Fruit fly (Drosophila melanogaster) whole organism, embryonic: ENCODE data around the gene CG42488.

Source experiments
- Adf1 ChIP-seq: fragments of 200-800 bp; sonication (Bioruptor generic); IDR thresholded peaks from 2 replicates; pipeline ENCODE4 v1.3.6; 2022; ENCODE audit warnings: missing biosample characterization, missing genetic modification characterization
- Atf-2 ChIP-seq: fragments of 200-800 bp; sonication (Bioruptor generic); optimal IDR thresholded peaks from 2 replicates; lab custom pipeline; 2016; ENCODE audit warnings: missing biosample characterization, missing genetic modification characterization
- Awh ChIP-seq: fragments of 200-800 bp; sonication (Bioruptor generic); IDR thresholded peaks from 2 replicates; pipeline ENCODE4, ENCODE4 v1.3.6; 2022; ENCODE audit warnings: missing biosample characterization, missing genetic modification characterization
- C15 ChIP-seq: fragments of 200-800 bp; sonication (Bioruptor generic); IDR thresholded peaks from 3 replicates; pipeline ENCODE4 v1.3.6; 2022; ENCODE audit warnings: missing biosample characterization, missing genetic modification characterization
- CG10147 ChIP-seq: fragments of 200-800 bp; sonication (Bioruptor generic); optimal IDR thresholded peaks from 2 replicates; lab custom pipeline; 2019; ENCODE audit warnings: missing biosample characterization, mild to moderate bottlenecking, missing genetic modification characterization, moderate library complexity
- CG10959 ChIP-seq: fragments of 200-800 bp; sonication (Bioruptor generic); IDR thresholded peaks from 2 replicates; pipeline ENCODE4 v1.3.6; 2022; ENCODE audit warnings: missing biosample characterization, missing genetic modification characterization
- CG11247 ChIP-seq: fragments of 200-800 bp; sonication (Bioruptor generic); IDR thresholded peaks from 2 replicates; pipeline ENCODE4 v1.3.6; 2022; ENCODE audit warnings: missing biosample characterization, missing genetic modification characterization
- CG11696 ChIP-seq: fragments of 200-800 bp; sonication (Bioruptor generic); IDR thresholded peaks from 2 replicates; pipeline ENCODE4 v1.3.6; 2022; ENCODE audit warnings: missing biosample characterization, missing genetic modification characterization
- CG13424 ChIP-seq: fragments of 200-800 bp; sonication (Bioruptor generic); optimal IDR thresholded peaks from 2 replicates; lab custom pipeline; 2019; ENCODE audit warnings: missing biosample characterization, mild to moderate bottlenecking, missing genetic modification characterization, moderate library complexity
- CG14710 ChIP-seq: fragments of 200-800 bp; sonication (Bioruptor generic); optimal IDR thresholded peaks from 3 replicates; lab custom pipeline; 2019; ENCODE audit warnings: missing biosample characterization, mild to moderate bottlenecking, missing genetic modification characterization, moderate library complexity
- CG17359 ChIP-seq: fragments of 200-800 bp; sonication (Bioruptor generic); optimal IDR thresholded peaks from 3 replicates; lab custom pipeline; 2018; ENCODE audit warnings: missing biosample characterization, mild to moderate bottlenecking, missing genetic modification characterization, moderate library complexity
- CG17612 ChIP-seq: fragments of 200-800 bp; sonication (Bioruptor generic); IDR thresholded peaks from 2 replicates; pipeline ENCODE4 v1.3.6; 2022; ENCODE audit warnings: missing biosample characterization, missing genetic modification characterization
- CG1792 ChIP-seq: fragments of 200-800 bp; sonication (Bioruptor generic); optimal IDR thresholded peaks from 2 replicates; lab custom pipeline; 2016; ENCODE audit warnings: missing biosample characterization, missing genetic modification characterization
- CG18011 ChIP-seq: fragments of 200-800 bp; sonication (Bioruptor generic); optimal IDR thresholded peaks from 2 replicates; lab custom pipeline; 2017; ENCODE audit warnings: missing biosample characterization, missing genetic modification characterization, mild to moderate bottlenecking, moderate library complexity, missing genotype
- CG2120 ChIP-seq: fragments of 200-800 bp; sonication (Bioruptor generic); optimal IDR thresholded peaks from 3 replicates; lab custom pipeline; 2016; ENCODE audit warnings: missing biosample characterization, missing genetic modification characterization
- CG3726 ChIP-seq: fragments of 200-800 bp; sonication (Bioruptor generic); IDR thresholded peaks from 3 replicates; pipeline ENCODE4, ENCODE4 v1.3.6; 2022; ENCODE audit warnings: missing biosample characterization, missing genetic modification characterization
- CG6683 ChIP-seq: fragments of 200-800 bp; sonication (Bioruptor generic); optimal IDR thresholded peaks from 2 replicates; lab custom pipeline; 2017; ENCODE audit warnings: missing biosample characterization, mild to moderate bottlenecking, missing genetic modification characterization, missing genetic modification reagents
- CG7963 ChIP-seq: fragments of 200-800 bp; sonication (Bioruptor generic); IDR thresholded peaks from 3 replicates; pipeline ENCODE4 v1.3.6; 2022; ENCODE audit warnings: missing biosample characterization, missing genetic modification characterization; ENCODE audit not compliant: partially characterized antibody
- CrebB ChIP-seq: fragments of 200-800 bp; sonication (Bioruptor generic); optimal IDR thresholded peaks from 3 replicates; lab custom pipeline; 2018; ENCODE audit warnings: missing biosample characterization, mild to moderate bottlenecking, missing genetic modification characterization
- D ChIP-seq, 2 experiments: fragments of 200-800 bp in 1 of 2; fragments of >200 bp in 1 of 2; sonication (Bioruptor generic) in 1 of 2; optimal IDR thresholded peaks; 2 replicates in 1 of 2; 3 replicates in 1 of 2; lab custom pipeline; 2017; ENCODE audit warnings: mild to moderate bottlenecking in 1 of 2, missing biosample characterization in 1 of 2, missing genetic modification characterization in 1 of 2, missing genetic modification reagents in 1 of 2
- D19B ChIP-seq: fragments of 200-800 bp; sonication (Bioruptor generic); optimal IDR thresholded peaks from 2 replicates; lab custom pipeline; 2017; ENCODE audit warnings: missing biosample characterization, mild to moderate bottlenecking, missing genetic modification characterization
- Doc3 ChIP-seq: fragments of 200-800 bp; sonication (Bioruptor generic); IDR thresholded peaks from 3 replicates; pipeline ENCODE4 v1.3.6; 2022; ENCODE audit warnings: missing biosample characterization, missing genetic modification characterization; ENCODE audit not compliant: partially characterized antibody
- Hey ChIP-seq: fragments of 200-800 bp; sonication (Bioruptor generic); optimal IDR thresholded peaks from 3 replicates; lab custom pipeline; 2018; ENCODE audit warnings: missing biosample characterization, mild to moderate bottlenecking, missing genetic modification characterization
- Mrtf ChIP-seq: fragments of 200-800 bp; sonication (Bioruptor generic); IDR thresholded peaks from 3 replicates; pipeline ENCODE4 v1.3.6; 2022; ENCODE audit warnings: missing biosample characterization, missing genetic modification characterization
- Opbp ChIP-seq: fragments of 200-800 bp; sonication (Bioruptor generic); IDR thresholded peaks from 3 replicates; pipeline ENCODE4 v1.3.6; 2022; ENCODE audit warnings: missing biosample characterization, missing genetic modification characterization; ENCODE audit not compliant: partially characterized antibody
- Sin3A ChIP-seq: fragments of >200 bp; optimal IDR thresholded peaks from 2 replicates; lab custom pipeline; 2018
- Sry-β ChIP-seq: fragments of 200-800 bp; sonication (Bioruptor generic); optimal IDR thresholded peaks from 2 replicates; lab custom pipeline; 2018; ENCODE audit warnings: missing biosample characterization, mild to moderate bottlenecking, missing genetic modification characterization, moderate library complexity
- Trl ChIP-seq, 3 experiments: fragments of >200 bp in 2 of 3; fragments of 200-800 bp in 1 of 3; sonication (Bioruptor generic) in 1 of 3; optimal IDR thresholded peaks; 2 replicates in 1 of 3; 3 replicates in 2 of 3; lab custom pipeline; 2016 to 2017; ENCODE audit warnings: missing biosample characterization in 1 of 3, missing genetic modification characterization in 1 of 3
- Vsx1 ChIP-seq: fragments of 200-800 bp; sonication (Bioruptor generic); optimal IDR thresholded peaks from 2 replicates; lab custom pipeline; 2017; ENCODE audit warnings: missing biosample characterization, mild to moderate bottlenecking, missing genetic modification characterization, missing genetic modification reagents
- Xbp1 ChIP-seq: fragments of 200-800 bp; sonication (Bioruptor generic); optimal IDR thresholded peaks from 3 replicates; lab custom pipeline; 2016; ENCODE audit warnings: missing biosample characterization, mild to moderate bottlenecking, missing genetic modification characterization
- chinmo ChIP-seq: fragments of 200-800 bp; sonication (Bioruptor generic); IDR thresholded peaks from 4 replicates; pipeline ENCODE4 v1.3.6; 2022; ENCODE audit warnings: missing biosample characterization, missing genetic modification characterization; ENCODE audit not compliant: partially characterized antibody
- chm ChIP-seq: fragments of 200-800 bp; sonication (Bioruptor generic); IDR thresholded peaks from 2 replicates; pipeline ENCODE4 v1.3.6; 2022; ENCODE audit warnings: missing biosample characterization, missing genetic modification characterization
- fd96Cb ChIP-seq: fragments of 200-800 bp; sonication (Bioruptor generic); optimal IDR thresholded peaks from 2 replicates; lab custom pipeline; 2018; ENCODE audit warnings: missing biosample characterization, mild to moderate bottlenecking, missing genetic modification characterization, moderate library complexity
- gcm ChIP-seq: fragments of 200-800 bp; sonication (Bioruptor generic); optimal IDR thresholded peaks from 2 replicates; lab custom pipeline; 2019; ENCODE audit warnings: missing biosample characterization, mild to moderate bottlenecking, missing genetic modification characterization, moderate library complexity
- grau ChIP-seq: fragments of 200-800 bp; optimal IDR thresholded peaks from 3 replicates; lab custom pipeline; 2019; ENCODE audit warnings: missing biosample characterization, mild to moderate bottlenecking, missing genetic modification characterization, moderate library complexity
- gt ChIP-seq: fragments of 200-800 bp; sonication (Bioruptor generic); IDR thresholded peaks from 2 replicates; pipeline ENCODE4 v1.3.6; 2022; ENCODE audit warnings: missing biosample characterization, missing genetic modification characterization
- ham ChIP-seq: fragments of 200-800 bp; sonication (Bioruptor generic); IDR thresholded peaks from 2 replicates; pipeline ENCODE4 v1.3.6; 2022; ENCODE audit warnings: missing biosample characterization, missing genetic modification characterization
- pfk ChIP-seq: fragments of 200-800 bp; sonication (Bioruptor generic); optimal IDR thresholded peaks from 2 replicates; lab custom pipeline; 2018; ENCODE audit warnings: missing biosample characterization, mild to moderate bottlenecking, missing genetic modification characterization, moderate library complexity
- pho ChIP-seq: fragments of 200-800 bp; sonication (Bioruptor generic); optimal IDR thresholded peaks from 2 replicates; lab custom pipeline; 2016; ENCODE audit warnings: missing biosample characterization, missing genetic modification characterization
- phol ChIP-seq: fragments of 200-800 bp; sonication (Bioruptor generic); optimal IDR thresholded peaks from 3 replicates; lab custom pipeline; 2018; ENCODE audit warnings: missing biosample characterization, mild to moderate bottlenecking, missing genetic modification characterization, moderate library complexity
- prd ChIP-seq, 3 experiments: fragments of >200 bp in 2 of 3; fragments of 200-800 bp in 1 of 3; sonication (Bioruptor generic) in 1 of 3; optimal IDR thresholded peaks in 2 of 3; IDR thresholded peaks in 1 of 3; 2 replicates in 2 of 3; 3 replicates in 1 of 3; pipeline versions ENCODE4 v1.3.6 to Lab custom; 2017 to 2022; ENCODE audit warnings: missing biosample characterization in 1 of 3, missing genetic modification characterization in 1 of 3
- repo ChIP-seq: fragments of 200-800 bp; sonication (Bioruptor generic); optimal IDR thresholded peaks from 2 replicates; lab custom pipeline; 2016; ENCODE audit warnings: missing biosample characterization, missing genetic modification characterization
- sqz ChIP-seq: fragments of 200-800 bp; sonication (Bioruptor generic); optimal IDR thresholded peaks from 3 replicates; lab custom pipeline; 2018; ENCODE audit warnings: missing biosample characterization, mild to moderate bottlenecking, missing genetic modification characterization
- sug ChIP-seq: fragments of 200-800 bp; optimal IDR thresholded peaks from 2 replicates; lab custom pipeline; 2019; ENCODE audit warnings: missing biosample characterization, mild to moderate bottlenecking, missing genetic modification characterization, moderate library complexity
- tgo ChIP-seq: fragments of 200-800 bp; sonication (Bioruptor generic); IDR thresholded peaks from 3 replicates; pipeline ENCODE4 v1.3.6; 2022; ENCODE audit warnings: missing biosample characterization, missing genetic modification characterization
- tio ChIP-seq: fragments of 200-800 bp; sonication (Bioruptor generic); optimal IDR thresholded peaks from 2 replicates; lab custom pipeline; 2017; ENCODE audit warnings: missing biosample characterization, missing genetic modification characterization, inconsistent platforms

CG42488 gene

DNA sequence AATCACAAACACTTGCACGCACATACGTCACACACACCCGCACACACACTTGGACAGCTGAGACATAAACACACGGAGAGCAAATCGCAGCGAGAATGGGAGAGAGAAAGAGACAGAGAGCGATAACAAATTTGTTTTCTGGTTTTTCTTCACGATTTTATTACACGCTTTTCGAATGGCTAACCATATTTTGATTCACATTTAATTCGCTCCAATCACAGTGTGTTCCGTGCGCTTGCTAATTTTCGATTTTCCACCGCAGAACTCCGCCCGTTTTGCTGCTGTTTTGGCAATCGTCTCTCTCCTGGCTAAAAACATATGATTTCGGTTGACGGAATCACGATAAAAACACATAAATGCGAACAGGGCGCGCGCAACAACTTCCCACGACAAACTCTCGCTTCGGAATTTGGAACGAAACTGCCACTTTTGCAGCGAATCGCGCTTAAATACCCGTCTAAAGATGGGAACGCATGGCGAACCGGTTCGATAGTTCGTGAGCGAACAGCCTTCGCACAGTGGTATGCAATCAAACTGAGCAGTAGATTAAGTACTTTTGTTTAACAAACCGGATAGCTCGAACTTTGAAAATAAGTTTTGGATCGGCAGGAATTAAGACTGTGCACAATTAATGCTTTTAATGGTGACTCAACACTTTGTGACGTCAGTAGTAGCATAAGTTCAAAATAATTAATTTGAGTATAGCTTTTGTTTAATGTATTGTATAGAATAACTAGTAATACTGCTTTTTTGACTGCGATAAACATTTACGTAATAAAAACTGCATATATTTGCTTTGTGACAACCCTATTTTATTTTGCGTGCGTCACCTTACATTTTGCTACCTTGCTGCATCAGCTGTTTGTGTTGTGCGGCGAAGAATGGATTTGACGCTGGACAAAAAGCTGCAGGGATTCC is 10.0 kb upstream of the CG42488 start, which contains the start of the genes Fur1 and Vps33B (continued):
- TF ChIP-seq CG17612 = peak; percentile 70
- no peak for TF ChIP-seq D (optimal IDR thresholded peaks at IDR 0.05; lab: Kevin White, UChicago)
- TF ChIP-seq D (GFP tag; optimal IDR thresholded peaks at IDR 0.05; lab: Kevin White, UChicago) = peak; percentile 95
- peak; percentile 86 for TF ChIP-seq C15 (GFP tag; lab: Robert Waterston, UW)
- peak; percentile 98 for TF ChIP-seq CG13424 (tag; lab: Kevin White, UChicago)
- no peak for TF ChIP-seq prd (optimal IDR thresholded peaks at IDR 0.05; lab: Kevin White, UChicago)
- peak; percentile 97 for TF ChIP-seq prd (GFP tag; IDR thresholded peaks at IDR 0.05; lab: Robert Waterston, UW)
- peak; percentile 91 for TF ChIP-seq Hey (tag; lab: Kevin White, UChicago)
- TF ChIP-seq CG11247 (GFP tag; lab: Robert Waterston, UW) = peak; percentile 95
- TF ChIP-seq CG17359 (tag; lab: Kevin White, UChicago) = peak; percentile 95
- TF ChIP-seq pho = peak; percentile 99
- peak; percentile 97 for TF ChIP-seq repo (GFP tag; lab: Kevin White, UChicago)
- TF ChIP-seq tio = peak; percentile 99
- peak; percentile 92; the same call in 1 of the 3 replicates for TF ChIP-seq CG3726 (GFP tag; lab: Robert Waterston, UW)
- TF ChIP-seq pfk = peak; percentile 62
- peak; percentile 96 for TF ChIP-seq fd96Cb (tag; lab: Kevin White, UChicago)
- TF ChIP-seq Doc3 (GFP tag; lab: Robert Waterston, UW) = peak; percentile 68
- peak; percentile 80; the same call in 1 of the 2 replicates for TF ChIP-seq ham (GFP tag; lab: Robert Waterston, UW)
- peak; percentile 84 for TF ChIP-seq chm
- TF ChIP-seq Sin3A (lab: Kevin White, UChicago) = peak; percentile 86
- TF ChIP-seq Trl (optimal IDR thresholded peaks at IDR 0.05; lab: Kevin White, UChicago) = peak; percentile 75 to 95
- peak; percentile 98 for TF ChIP-seq Trl (GFP tag; optimal IDR thresholded peaks at IDR 0.05; lab: Kevin White, UChicago)
- peak; percentile 98 for TF ChIP-seq phol (tag; lab: Kevin White, UChicago)
- TF ChIP-seq Awh (GFP tag; lab: Robert Waterston, UW) = peak; percentile 93
- peak; percentile 97 for TF ChIP-seq CG14710
- TF ChIP-seq CrebB (tag; lab: Kevin White, UChicago) = peak; percentile 94
- peak; percentile 86 for TF ChIP-seq CG6683 (GFP tag; lab: Kevin White, UChicago)
- peak; percentile 92 for TF ChIP-seq Vsx1 (GFP tag; lab: Kevin White, UChicago)
- peak; percentile 85 for TF ChIP-seq chinmo (GFP tag; lab: Robert Waterston, UW)
- peak; percentile 96 for TF ChIP-seq CG1792 (GFP tag; lab: Kevin White, UChicago)
- TF ChIP-seq gcm (GFP tag; lab: Kevin White, UChicago) = peak; percentile 94
- peak; percentile 99 for TF ChIP-seq CG2120
- TF ChIP-seq CG7963 = peak; percentile 74
- TF ChIP-seq grau = peak; percentile 96
- TF ChIP-seq D19B (GFP tag; lab: Kevin White, UChicago) = peak; percentile 89
- TF ChIP-seq CG10959 = peak; percentile 87; the same call in 1 of the 2 replicates
- TF ChIP-seq sug = peak; percentile 95
- peak; percentile 93 for TF ChIP-seq sqz (GFP tag; lab: Kevin White, UChicago)
- peak; percentile 88 for TF ChIP-seq gt
- TF ChIP-seq CG18011 = peak; percentile 89
- peak; percentile 88 for TF ChIP-seq Mrtf
- peak; percentile 72 for TF ChIP-seq Adf1
- peak; percentile 70; the same call in 1 of the 2 replicates for TF ChIP-seq CG11696 (GFP tag; lab: Robert Waterston, UW)
- TF ChIP-seq tgo (GFP tag; lab: Robert Waterston, UW) = peak; percentile 95
- peak; percentile 68 for TF ChIP-seq Sry-β (GFP tag; lab: Kevin White, UChicago)
- peak; percentile 78 for TF ChIP-seq Opbp (GFP tag; lab: Robert Waterston, UW)
- peak; percentile 99 for TF ChIP-seq Xbp1 (GFP tag; lab: Kevin White, UChicago)
- peak; percentile 94 for TF ChIP-seq CG10147 (GFP tag; lab: Kevin White, UChicago)
- TF ChIP-seq Atf-2 (GFP tag; lab: Kevin White, UChicago) = peak; percentile 99
